Worm (Caenorhabditis elegans): ENCODE data around the gene fbxa-190.

- TF ChIP-seq snpc-4 (tag; optimal IDR thresholded peaks at IDR 0.05) (no peak), F49E8.2 (tag; optimal IDR thresholded peaks at IDR 0.05; ENCODE audit: borderline replicate concordance) (no peak), unc-130 (GFP tag; optimal IDR thresholded peaks at IDR 0.05) (no peak), ZK337.2 (GFP tag; IDR thresholded peaks at IDR 0.05) (no peak), ztf-11 (tag; optimal IDR thresholded peaks at IDR 0.05) (no peak), aha-1 (tag) (no peak), snpc-1.2 (GFP tag; IDR thresholded peaks at IDR 0.05) (no peak)
These were observed 48.7 kb downstream of the fbxa-190 start for ce11 chrX:1420524-1420923.

Measured in whole organism, L4 larva.